Worm (Caenorhabditis elegans): Measurements from ENCODE around the gene tpa-1.
A peak's percentile ranks its signal among the peaks of the same experiment; 100 is the strongest.
"Not testable (repeated sequence)": the region's sequence is repeated elsewhere in the genome, so short reads cannot be mapped to it uniquely, and the experiment has no call there.

The tpa-1 gene

DNA sequence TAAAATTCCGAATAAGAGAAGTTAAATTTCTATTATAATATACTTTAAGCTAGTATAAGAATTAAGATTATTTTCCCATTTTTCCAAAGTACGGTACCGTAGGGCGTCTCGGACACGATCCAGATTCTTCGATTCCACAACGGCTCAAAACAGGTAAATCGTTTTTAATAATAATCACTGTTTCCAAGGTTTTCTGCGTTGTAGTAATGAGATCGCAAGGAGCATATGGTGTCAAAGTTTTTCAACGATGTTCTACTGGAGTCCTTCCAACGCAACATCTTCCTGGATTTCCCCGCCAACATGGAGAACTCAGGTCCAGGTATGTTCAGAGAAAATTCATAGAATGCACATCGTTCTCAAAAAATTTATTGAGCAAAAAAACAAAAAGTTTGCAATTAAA lies 30.3 kb upstream of the tpa-1 start, which contains the start of gene T05C7.7:
TSS of gene T05C7.7 (plus strand) at position 301 of the 400 bp plus-strand sequence.
- not testable (repeated sequence) for TF ChIP-seq lin-32 (GFP tag; optimal IDR thresholded peaks at IDR 0.05); ces-1 (GFP tag; optimal IDR thresholded peaks at IDR 0.05); mep-1 (tag; optimal IDR thresholded peaks at IDR 0.05)

DNA sequence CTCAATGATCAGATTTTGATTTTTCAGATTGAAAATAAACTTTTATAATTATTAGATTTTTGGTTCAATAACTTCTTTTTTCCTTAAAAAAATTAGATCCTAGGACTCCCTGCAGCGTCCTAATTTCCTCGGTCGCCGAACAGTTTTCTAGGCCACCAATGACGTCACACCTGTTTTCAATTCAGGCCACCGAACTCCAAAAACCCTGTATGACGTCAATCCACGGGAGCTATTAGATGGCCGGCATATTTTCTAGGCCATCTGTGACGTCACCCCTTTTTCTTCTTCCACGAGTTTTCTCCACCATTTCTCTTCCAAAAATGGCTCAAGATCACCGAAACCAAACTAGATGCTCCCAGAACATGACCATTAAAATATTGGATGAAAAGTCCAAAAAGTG lies 20.5 kb upstream of the tpa-1 start:
- TF ChIP-seq zip-8 (tag; optimal IDR thresholded peaks at IDR 0.05) (peak; percentile 95), nhr-28 (tag; optimal IDR thresholded peaks at IDR 0.05) (no peak)

ce11 chrIV:73175-73574 lies 18.6 kb upstream of the tpa-1 start:
- no peak for TF ChIP-seq cnd-1 (tag; optimal IDR thresholded peaks at IDR 0.05)
- TF ChIP-seq mep-1 (tag; optimal IDR thresholded peaks at IDR 0.05), result no peak
- TF ChIP-seq ztf-11 (tag; optimal IDR thresholded peaks at IDR 0.05), result no peak
- TF ChIP-seq blmp-1 (tag; optimal IDR thresholded peaks at IDR 0.05), result no peak
- TF ChIP-seq tbx-8 (GFP tag; optimal IDR thresholded peaks at IDR 0.05), result no peak
- TF ChIP-seq flh-1 (GFP tag; optimal IDR thresholded peaks at IDR 0.05), result no peak
- no peak for TF ChIP-seq zip-8 (tag; optimal IDR thresholded peaks at IDR 0.05)
- TF ChIP-seq elt-3 (tag; optimal IDR thresholded peaks at IDR 0.05), result no peak
- no peak for TF ChIP-seq nhr-237 (tag; optimal IDR thresholded peaks at IDR 0.05)
- no peak for TF ChIP-seq lsy-2 (tag; optimal IDR thresholded peaks at IDR 0.05)
- TF ChIP-seq sptf-1 (tag; optimal IDR thresholded peaks at IDR 0.05), result no peak
- TF ChIP-seq mab-5 (tag; optimal IDR thresholded peaks at IDR 0.05), result no peak
- TF ChIP-seq nhr-2 (tag; optimal IDR thresholded peaks at IDR 0.05), result no peak
- TF ChIP-seq snpc-4 (tag; optimal IDR thresholded peaks at IDR 0.05), result no peak

- no peak for TF ChIP-seq mls-2 (tag; optimal IDR thresholded peaks at IDR 0.05)
- no peak for TF ChIP-seq ceh-39 (tag; optimal IDR thresholded peaks at IDR 0.05)
- TF ChIP-seq sem-2 (GFP tag; optimal IDR thresholded peaks at IDR 0.05), result no peak
- TF ChIP-seq lin-13 (tag; optimal IDR thresholded peaks at IDR 0.05), result no peak
- TF ChIP-seq ham-2 (GFP tag; optimal IDR thresholded peaks at IDR 0.05), result no peak
- no peak for TF ChIP-seq ztf-11 (tag; optimal IDR thresholded peaks at IDR 0.05)
- TF ChIP-seq mab-5 (tag; optimal IDR thresholded peaks at IDR 0.05), result no peak
- no peak for TF ChIP-seq snpc-4 (tag; optimal IDR thresholded peaks at IDR 0.05)
Observed at ce11 chrIV:76070-76469, 15.7 kb upstream of the tpa-1 start, which contains the start of gene T05C7.8. Gene T05C7.8, plus strand, starts transcription at chrIV:76370.

DNA sequence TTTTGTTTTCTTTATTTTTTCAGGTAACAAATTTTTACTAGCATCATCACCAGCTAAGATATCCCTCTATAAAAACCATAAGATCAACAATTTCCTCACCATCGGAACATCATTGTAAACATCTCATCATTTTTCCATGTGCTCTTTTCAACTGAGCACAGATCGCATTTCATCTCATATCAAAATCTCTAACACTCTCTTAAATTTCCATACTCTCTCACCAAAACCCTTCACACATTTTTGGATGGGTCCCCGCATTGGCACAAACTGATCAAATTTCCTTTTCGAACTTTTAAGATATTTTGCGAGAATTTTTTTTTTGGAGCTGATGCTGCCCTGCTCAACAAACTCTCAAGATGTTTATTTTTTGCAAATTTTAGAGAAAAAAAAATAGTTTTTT lies 14.4 kb upstream of the tpa-1 start:
- TF ChIP-seq ceh-39 (tag; optimal IDR thresholded peaks at IDR 0.05) (no peak), blmp-1 (tag; optimal IDR thresholded peaks at IDR 0.05) (no peak), M03D4.4 (tag; optimal IDR thresholded peaks at IDR 0.05) (no peak), lsy-2 (tag; optimal IDR thresholded peaks at IDR 0.05) (no peak), lin-13 (tag; optimal IDR thresholded peaks at IDR 0.05) (no peak), nhr-28 (tag; optimal IDR thresholded peaks at IDR 0.05) (no peak), ces-1 (GFP tag; optimal IDR thresholded peaks at IDR 0.05) (peak; percentile 1)

ce11 chrIV:78206-78605 lies 13.6 kb upstream of the tpa-1 start:
- TF ChIP-seq lsy-2 (tag; optimal IDR thresholded peaks at IDR 0.05) (no peak), nhr-237 (tag; optimal IDR thresholded peaks at IDR 0.05) (no peak), mab-5 (tag; optimal IDR thresholded peaks at IDR 0.05) (no peak)

- no peak for TF ChIP-seq sem-2 (GFP tag; optimal IDR thresholded peaks at IDR 0.05)
- TF ChIP-seq elt-3 (tag; optimal IDR thresholded peaks at IDR 0.05), result no peak
- peak; percentile 58 for TF ChIP-seq ces-1 (GFP tag; optimal IDR thresholded peaks at IDR 0.05)
- TF ChIP-seq lsy-2 (tag; optimal IDR thresholded peaks at IDR 0.05), result no peak
- TF ChIP-seq elt-1 (tag; optimal IDR thresholded peaks at IDR 0.05; ENCODE audit: borderline replicate concordance, insufficient read depth), result no peak
- TF ChIP-seq nhr-76 (tag; optimal IDR thresholded peaks at IDR 0.05), result no peak
- TF ChIP-seq unc-120 (tag; optimal IDR thresholded peaks at IDR 0.05; ENCODE audit: poor library complexity, severe bottlenecking), result peak; percentile 19
Observed at ce11 chrIV:79205-79604, 12.6 kb upstream of the tpa-1 start, which contains the start of gene T05C7.9. Gene T05C7.9, plus strand, starts transcription at chrIV:79276.

DNA sequence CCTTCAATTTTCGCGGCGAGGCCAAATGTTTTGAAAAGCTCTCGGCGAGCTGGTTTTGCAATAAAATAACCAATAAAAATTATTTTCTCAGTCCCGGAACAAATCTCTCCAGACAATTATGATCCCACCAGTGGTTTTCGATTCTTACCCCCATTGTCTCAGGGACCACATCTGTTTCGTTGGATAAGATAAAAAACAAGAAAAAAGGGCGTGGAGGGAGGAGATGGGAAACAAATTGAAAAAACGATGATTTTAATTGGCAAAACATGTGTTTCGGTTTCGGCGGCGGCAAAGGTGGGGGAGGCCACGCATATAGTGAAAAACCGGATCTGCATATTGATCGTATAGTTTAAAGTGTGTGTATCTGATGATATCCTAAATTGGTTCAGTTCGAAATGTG lies 10.8 kb upstream of the tpa-1 start:
- TF ChIP-seq unc-39 (tag; optimal IDR thresholded peaks at IDR 0.05), result no peak
- TF ChIP-seq pha-4 (tag; optimal IDR thresholded peaks at IDR 0.05), result no peak
- TF ChIP-seq flh-1 (GFP tag; optimal IDR thresholded peaks at IDR 0.05), result no peak
- no peak for TF ChIP-seq elt-3 (tag; optimal IDR thresholded peaks at IDR 0.05)
- TF ChIP-seq ztf-11 (tag; optimal IDR thresholded peaks at IDR 0.05), result no peak
- no peak for TF ChIP-seq ceh-83 (GFP tag; optimal IDR thresholded peaks at IDR 0.05)
- no peak for TF ChIP-seq nhr-76 (tag; optimal IDR thresholded peaks at IDR 0.05)

Measured in whole organism, mixed stage, embryonic.